Worm (Caenorhabditis elegans): ENCODE data around the gene B0273.115.
"Not testable (repeated sequence)": the region's sequence is repeated elsewhere in the genome, so short reads cannot be mapped to it uniquely, and the experiment has no call there.

DNA sequence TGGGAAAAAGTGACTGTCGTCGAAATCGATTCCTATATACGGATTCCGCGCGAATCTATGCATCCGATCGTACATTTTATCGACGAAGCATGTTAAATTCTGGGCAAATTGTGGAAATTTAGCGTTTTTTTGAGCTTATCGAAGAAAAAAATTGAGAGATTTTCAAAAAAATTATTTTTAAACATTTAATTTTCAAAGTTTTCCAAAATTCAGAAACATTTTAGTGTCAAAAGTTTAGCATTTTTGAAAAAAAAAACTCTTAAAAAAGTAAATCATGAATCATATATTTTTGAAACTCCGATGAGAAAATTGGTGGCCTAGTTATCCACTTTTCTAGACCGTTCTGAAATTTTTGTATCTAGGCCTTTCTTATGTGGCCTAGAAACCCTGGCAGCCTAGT, at the start of gene B0273.115:
- not testable (repeated sequence) for TF ChIP-seq sptf-1, tbx-2, lin-39, nhr-84 (tag; optimal IDR thresholded peaks at IDR 0.05)
